Comparison of ENCODE assay signal across 3 fruit fly cellular contexts in genomic region chr3R:11830757-11831586, dm6.
TF ChIP-seq lines count a peak whose summit lies in the region.

No protein-coding gene starts in this region.

- TF ChIP-seq CTCF in whole organism, embryonic (GFP tag; optimal IDR thresholded peaks at IDR 0.05; lab: Kevin White, UChicago): no peak

TF ChIP-seq in whole organism, embryonic, 481 proteins besides CTCF, POLR2A, EP300 and RAD21:
- TF ChIP-seq Bdp1 (GFP tag; optimal IDR thresholded peaks at IDR 0.05; lab: Kevin White, UChicago) (no peak), CG8359 (GFP tag; optimal IDR thresholded peaks at IDR 0.05; lab: Kevin White, UChicago; ENCODE audit: borderline replicate concordance) (peak; percentile 98), crol (GFP tag; IDR thresholded peaks at IDR 0.05; lab: Robert Waterston, UW) (peak; percentile 16; the same call in 1 of the 2 replicates), bsh (GFP tag; optimal IDR thresholded peaks at IDR 0.05; lab: Kevin White, UChicago) (peak in 1 of 2 experiments; percentile 8)

TF ChIP-seq in whole organism, prepupa, 60 proteins besides CTCF, POLR2A, EP300 and RAD21 (continues in another document):
- TF ChIP-seq CG8319 (GFP tag; optimal IDR thresholded peaks at IDR 0.05; lab: Kevin White, UChicago): no peak
- no peak for TF ChIP-seq CG9139 (GFP tag; optimal IDR thresholded peaks at IDR 0.05; lab: Kevin White, UChicago)
- TF ChIP-seq Blimp-1 (GFP tag; optimal IDR thresholded peaks at IDR 0.05; lab: Kevin White, UChicago): no peak
- no peak for TF ChIP-seq CG34406 (GFP tag; optimal IDR thresholded peaks at IDR 0.05; lab: Kevin White, UChicago)
- TF ChIP-seq CG10631 (GFP tag; optimal IDR thresholded peaks at IDR 0.05; lab: Kevin White, UChicago): no peak
- no peak for TF ChIP-seq CG15336 (GFP tag; IDR thresholded peaks at IDR 0.05; lab: Robert Waterston, UW)
- no peak for TF ChIP-seq Sox102F (GFP tag; optimal IDR thresholded peaks at IDR 0.05; lab: Kevin White, UChicago)
- no peak for TF ChIP-seq spab (GFP tag; optimal IDR thresholded peaks at IDR 0.05; lab: Kevin White, UChicago)
- no peak for TF ChIP-seq Ets21C (GFP tag; optimal IDR thresholded peaks at IDR 0.05; lab: Kevin White, UChicago)
- TF ChIP-seq net (GFP tag; optimal IDR thresholded peaks at IDR 0.05; lab: Kevin White, UChicago): no peak
- TF ChIP-seq Hr38 (GFP tag; optimal IDR thresholded peaks at IDR 0.05; lab: Kevin White, UChicago): no peak
- TF ChIP-seq CG4318 (GFP tag; optimal IDR thresholded peaks at IDR 0.05; lab: Kevin White, UChicago): no peak
- no peak for TF ChIP-seq dsx (GFP tag; optimal IDR thresholded peaks at IDR 0.05; lab: Kevin White, UChicago; ENCODE audit: poor library complexity, severe bottlenecking)
- no peak for TF ChIP-seq Sox15 (GFP tag; optimal IDR thresholded peaks at IDR 0.05; lab: Kevin White, UChicago)
- TF ChIP-seq fd85E (GFP tag; optimal IDR thresholded peaks at IDR 0.05; lab: Kevin White, UChicago): no peak
- no peak for TF ChIP-seq CG6808 (GFP tag; optimal IDR thresholded peaks at IDR 0.05; lab: Kevin White, UChicago)
- TF ChIP-seq OdsH (GFP tag; optimal IDR thresholded peaks at IDR 0.05; lab: Kevin White, UChicago): peak; percentile 36
- TF ChIP-seq CG11294 (GFP tag; IDR thresholded peaks at IDR 0.05; lab: Robert Waterston, UW): no peak
- no peak for TF ChIP-seq CG6792 (GFP tag; optimal IDR thresholded peaks at IDR 0.05; lab: Kevin White, UChicago)
- no peak for TF ChIP-seq cyc (GFP tag; optimal IDR thresholded peaks at IDR 0.05; lab: Kevin White, UChicago)
- TF ChIP-seq Eip75B (GFP tag; optimal IDR thresholded peaks at IDR 0.05; lab: Kevin White, UChicago): no peak
- no peak for TF ChIP-seq Eip93F (GFP tag; optimal IDR thresholded peaks at IDR 0.05; lab: Kevin White, UChicago)
- TF ChIP-seq Gug (GFP tag; IDR thresholded peaks at IDR 0.05; lab: Robert Waterston, UW): 0 out of 2 replicates have a peak, but pooled peaks have one; percentile 10
- no peak for TF ChIP-seq CG31627 (GFP tag; optimal IDR thresholded peaks at IDR 0.05; lab: Kevin White, UChicago)
- TF ChIP-seq CG1621 (tag; optimal IDR thresholded peaks at IDR 0.05; lab: Kevin White, UChicago): no peak
- TF ChIP-seq Hr4 (GFP tag; optimal IDR thresholded peaks at IDR 0.05; lab: Kevin White, UChicago): no peak
- TF ChIP-seq CG6163 (GFP tag; IDR thresholded peaks at IDR 0.05; lab: Robert Waterston, UW): peak; percentile 9; the same call in 1 of the 3 replicates
- peak; percentile 66 for TF ChIP-seq Eip78C (GFP tag; lab: Kevin White, UChicago)
- no peak for TF ChIP-seq Sox14 (GFP tag; optimal IDR thresholded peaks at IDR 0.05; lab: Kevin White, UChicago)
- TF ChIP-seq dac (GFP tag; optimal IDR thresholded peaks at IDR 0.05; lab: Kevin White, UChicago): no peak
- TF ChIP-seq Lpt (GFP tag; optimal IDR thresholded peaks at IDR 0.05; lab: Kevin White, UChicago): no peak
- TF ChIP-seq lz (GFP tag; optimal IDR thresholded peaks at IDR 0.05; lab: Kevin White, UChicago): no peak
- no peak for TF ChIP-seq CG3919 (GFP tag; optimal IDR thresholded peaks at IDR 0.05; lab: Kevin White, UChicago)
- no peak for TF ChIP-seq CG7368 (GFP tag; optimal IDR thresholded peaks at IDR 0.05; lab: Kevin White, UChicago)
- TF ChIP-seq Ets96B (tag; optimal IDR thresholded peaks at IDR 0.05; lab: Kevin White, UChicago): no peak
- TF ChIP-seq Smox (GFP tag; optimal IDR thresholded peaks at IDR 0.05; lab: Kevin White, UChicago): no peak
- TF ChIP-seq eg (GFP tag; IDR thresholded peaks at IDR 0.05; lab: Robert Waterston, UW): peak; percentile 56; the same call in 2 of the 3 replicates
- TF ChIP-seq Hr39 (GFP tag; optimal IDR thresholded peaks at IDR 0.05; lab: Kevin White, UChicago): no peak
- no peak for TF ChIP-seq Met (GFP tag; optimal IDR thresholded peaks at IDR 0.05; lab: Kevin White, UChicago)
- no peak for TF ChIP-seq topi (GFP tag; optimal IDR thresholded peaks at IDR 0.05; lab: Kevin White, UChicago)
- no peak for TF ChIP-seq CG10669 (GFP tag; optimal IDR thresholded peaks at IDR 0.05; lab: Kevin White, UChicago)
- TF ChIP-seq salr (GFP tag; optimal IDR thresholded peaks at IDR 0.05; lab: Kevin White, UChicago): peak in 1 of 2 experiments; percentile 11
- no peak for TF ChIP-seq CG6276 (GFP tag; optimal IDR thresholded peaks at IDR 0.05; lab: Kevin White, UChicago)
- no peak for TF ChIP-seq CG6854 (GFP tag; optimal IDR thresholded peaks at IDR 0.05; lab: Kevin White, UChicago)
- TF ChIP-seq fkh (GFP tag; optimal IDR thresholded peaks at IDR 0.05; lab: Kevin White, UChicago): no peak

TF ChIP-seq in whole organism, pupa, 21 proteins besides CTCF, POLR2A, EP300 and RAD21:
- TF ChIP-seq Ets98B (GFP tag; IDR thresholded peaks at IDR 0.05; lab: Robert Waterston, UW) (peak; percentile 12; the same call in 1 of the 2 replicates), CG10348 (GFP tag; IDR thresholded peaks at IDR 0.05; lab: Robert Waterston, UW) (no peak), CG34367 (tag; optimal IDR thresholded peaks at IDR 0.05; lab: Kevin White, UChicago) (no peak), D1 (tag; optimal IDR thresholded peaks at IDR 0.05; lab: Kevin White, UChicago) (no peak), rn (GFP tag; IDR thresholded peaks at IDR 0.05; lab: Robert Waterston, UW) (no peak), EcR (GFP tag; optimal IDR thresholded peaks at IDR 0.05; lab: Kevin White, UChicago) (no peak), CG4496 (GFP tag; IDR thresholded peaks at IDR 0.05; lab: Robert Waterston, UW) (0 out of 3 replicates have a peak, but pooled peaks have one; percentile 26), CG32121 (GFP tag; IDR thresholded peaks at IDR 0.05; lab: Robert Waterston, UW) (peak; percentile 37; the same call in 1 of the 2 replicates), Pif1A (GFP tag; optimal IDR thresholded peaks at IDR 0.05; lab: Kevin White, UChicago) (no peak), CG8159 (tag; optimal IDR thresholded peaks at IDR 0.05; lab: Kevin White, UChicago) (peak; percentile 31), gl (tag; optimal IDR thresholded peaks at IDR 0.05; lab: Kevin White, UChicago) (no peak), CG12605 (GFP tag; IDR thresholded peaks at IDR 0.05; lab: Robert Waterston, UW) (peak; percentile 22; the same call in 1 of the 2 replicates)

Comparison
In these comparisons a context has a peak if more than half of its experiments do, and no peak if none do; other contexts are left out.
1. Of the 7 proteins assayed by ChIP-seq in both whole organism, embryonic and whole organism, prepupa: peak only in whole organism, embryonic: none; only in whole organism, prepupa: Gug; in both: none; in neither: 6.